Worm (Caenorhabditis elegans) whole organism, early embryonic: ENCODE measurements around the gene srd-47.

Source experiments
- B0310.2 ChIP-seq: sonication (generic microtip); optimal IDR thresholded peaks from 2 replicates; lab custom pipeline; 2016; ENCODE audit warnings: mild to moderate bottlenecking, missing genetic modification characterization, missing compliant biosample characterization
- aly-1 ChIP-seq: sonication (generic microtip); optimal IDR thresholded peaks from 2 replicates; lab custom pipeline; 2016; ENCODE audit warnings: missing genetic modification characterization, missing compliant biosample characterization
- ama-1 ChIP-seq: fragments of 150-350 bp; optimal IDR thresholded peaks from 2 replicates; lab custom pipeline; 2014
- ceh-13 ChIP-seq: fragments of 200-800 bp; sonication (Bioruptor generic); optimal IDR thresholded peaks from 2 replicates; lab custom pipeline; 2018; ENCODE audit warnings: mild to moderate bottlenecking, missing genetic modification characterization, missing compliant biosample characterization
- ets-7 ChIP-seq: sonication (generic microtip); optimal IDR thresholded peaks from 2 replicates; lab custom pipeline; 2016; ENCODE audit warnings: missing genotype, missing genetic modification characterization, missing compliant biosample characterization
- flt-1 ChIP-seq: fragments of 200-800 bp; sonication (Bioruptor generic); IDR thresholded peaks from 2 replicates; pipeline ENCODE4 v1.3.6; 2022; ENCODE audit warnings: missing genetic modification characterization, missing compliant biosample characterization
- hmbx-1 ChIP-seq: sonication (generic microtip); optimal IDR thresholded peaks from 2 replicates; lab custom pipeline; 2016; ENCODE audit warnings: mild to moderate bottlenecking, missing genetic modification characterization, missing compliant biosample characterization
- tbx-11 ChIP-seq: fragments of 200-800 bp; sonication (Bioruptor generic); IDR thresholded peaks from 2 replicates; pipeline ENCODE4 v1.3.6; 2022; ENCODE audit warnings: missing genetic modification characterization, missing compliant biosample characterization
- tbx-37 ChIP-seq: fragments of 200-800 bp; sonication (Bioruptor generic); conservative IDR thresholded peaks from 2 replicates; pipeline ENCODE4 v1.3.6; 2022; ENCODE audit warnings: missing genetic modification reagents, missing genetic modification characterization, missing compliant biosample characterization
- tra-4 ChIP-seq: sonication (generic microtip); optimal IDR thresholded peaks from 2 replicates; lab custom pipeline; 2017; ENCODE audit warnings: missing genetic modification characterization, missing compliant biosample characterization

ce11 chrX:12331795-12332194 is 1.6 kb upstream of the srd-47 start, which contains the start of gene srd-46:
- TF ChIP-seq tbx-11 (GFP tag; lab: Robert Waterston, UW): no peak
- no peak for TF ChIP-seq tbx-37 (GFP tag; lab: Robert Waterston, UW)
- no peak for TF ChIP-seq ama-1 (lab: Kevin White, UChicago)
- TF ChIP-seq aly-1 (tag; lab: Kevin White, UChicago): no peak
- TF ChIP-seq ceh-13 (GFP tag; lab: Kevin White, UChicago): no peak
- TF ChIP-seq tra-4 (tag; lab: Kevin White, UChicago): no peak
- no peak for TF ChIP-seq B0310.2 (tag; lab: Kevin White, UChicago)
- TF ChIP-seq flt-1 (GFP tag; lab: Robert Waterston, UW): no peak
- no peak for TF ChIP-seq hmbx-1 (tag; lab: Kevin White, UChicago)
- no peak for TF ChIP-seq ets-7 (tag; lab: Kevin White, UChicago)
